Fruit fly (Drosophila melanogaster) Kc167 (cell line): ENCODE measurements around the gene Rfx.

ENCODE experiments used
- h ChIP-seq: fragments of >200 bp; optimal IDR thresholded peaks from 3 replicates; lab custom pipeline; 2018; ENCODE audit warnings: missing external identifiers
- insv ChIP-seq: fragments of >200 bp; optimal IDR thresholded peaks from 3 replicates; lab custom pipeline; 2018; ENCODE audit warnings: missing external identifiers
- psq ChIP-seq: fragments of >200 bp; optimal IDR thresholded peaks from 2 replicates; lab custom pipeline; 2017; ENCODE audit warnings: missing external identifiers

dm6 chr3R:10377849-10378248 is at the start of gene Rfx:
- TF ChIP-seq h (lab: Kevin White, UChicago) (no peak), insv (lab: Kevin White, UChicago) (no peak), psq (lab: Kevin White, UChicago) (no peak)
